Worm (Caenorhabditis elegans): ENCODE measurements around the gene srbc-59.

The srbc-59 gene

DNA sequence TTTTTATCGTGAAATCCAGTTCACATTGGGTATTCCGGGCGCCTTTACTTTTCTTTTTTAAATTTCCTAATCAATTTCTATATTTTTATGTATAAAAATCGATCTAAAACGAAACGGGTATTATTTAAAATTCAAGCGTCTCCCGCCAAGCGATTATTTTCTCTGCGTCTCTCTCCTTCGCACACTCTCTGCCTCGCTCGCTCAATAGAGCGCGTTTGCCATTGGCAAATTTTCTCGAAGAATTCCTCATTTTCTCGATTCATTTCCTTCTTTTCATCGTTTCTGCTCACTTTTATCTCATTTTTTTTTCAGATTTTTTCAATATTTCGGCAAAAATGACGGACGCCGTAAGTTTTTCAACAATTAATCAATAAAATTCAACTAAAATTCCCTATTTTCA is 5.2 kb upstream of the srbc-59 start, which contains the start of gene sti-1:
TSS of gene sti-1 (plus strand) at position 263 of the 400 bp plus-strand sequence.
- TF ChIP-seq nhr-2 (tag; optimal IDR thresholded peaks at IDR 0.05) (peak; percentile 38), nhr-12 (tag; optimal IDR thresholded peaks at IDR 0.05) (no peak), ces-1 (GFP tag; optimal IDR thresholded peaks at IDR 0.05) (peak; percentile 78), mab-5 (tag; optimal IDR thresholded peaks at IDR 0.05) (peak; percentile 77), unc-62 (GFP tag; optimal IDR thresholded peaks at IDR 0.05) (peak; percentile 48), hlh-1 (tag; optimal IDR thresholded peaks at IDR 0.05) (peak; percentile 19), snpc-4 (tag; optimal IDR thresholded peaks at IDR 0.05) (no peak), elt-3 (tag; optimal IDR thresholded peaks at IDR 0.05) (no peak), M03D4.4 (tag; optimal IDR thresholded peaks at IDR 0.05) (peak; percentile 5), ztf-11 (tag; optimal IDR thresholded peaks at IDR 0.05) (no peak), lin-13 (tag; optimal IDR thresholded peaks at IDR 0.05) (peak; percentile 69), nhr-237 (tag; optimal IDR thresholded peaks at IDR 0.05) (peak; percentile 87), lsy-2 (tag; optimal IDR thresholded peaks at IDR 0.05) (peak; percentile 78), ceh-39 (tag; optimal IDR thresholded peaks at IDR 0.05) (peak; percentile 84), zip-8 (tag; optimal IDR thresholded peaks at IDR 0.05) (no peak), unc-120 (tag; optimal IDR thresholded peaks at IDR 0.05; ENCODE audit: poor library complexity, severe bottlenecking) (peak; percentile 50), cnd-1 (tag; optimal IDR thresholded peaks at IDR 0.05) (no peak), pha-4 (tag; optimal IDR thresholded peaks at IDR 0.05) (peak; percentile 70), mls-2 (tag; optimal IDR thresholded peaks at IDR 0.05) (peak; percentile 26), sptf-1 (tag; optimal IDR thresholded peaks at IDR 0.05) (peak; percentile 49), mep-1 (tag; optimal IDR thresholded peaks at IDR 0.05) (peak; percentile 94), ham-2 (GFP tag; optimal IDR thresholded peaks at IDR 0.05) (no peak)

- TF ChIP-seq unc-62 (GFP tag; optimal IDR thresholded peaks at IDR 0.05) (no peak), flh-1 (GFP tag; optimal IDR thresholded peaks at IDR 0.05) (no peak), sem-2 (GFP tag; optimal IDR thresholded peaks at IDR 0.05) (no peak), lsy-2 (tag; optimal IDR thresholded peaks at IDR 0.05) (no peak), ham-2 (GFP tag; optimal IDR thresholded peaks at IDR 0.05) (no peak), mab-5 (tag; optimal IDR thresholded peaks at IDR 0.05) (no peak), snpc-4 (tag; optimal IDR thresholded peaks at IDR 0.05) (no peak), pha-4 (tag; optimal IDR thresholded peaks at IDR 0.05) (no peak), ces-1 (GFP tag; optimal IDR thresholded peaks at IDR 0.05) (no peak), ceh-83 (GFP tag; optimal IDR thresholded peaks at IDR 0.05) (no peak), ceh-43 (GFP tag; optimal IDR thresholded peaks at IDR 0.05) (no peak), nhr-76 (tag; optimal IDR thresholded peaks at IDR 0.05) (no peak), cnd-1 (tag; optimal IDR thresholded peaks at IDR 0.05) (no peak), nhr-237 (tag; optimal IDR thresholded peaks at IDR 0.05) (no peak), blmp-1 (tag; optimal IDR thresholded peaks at IDR 0.05) (no peak), M03D4.4 (tag; optimal IDR thresholded peaks at IDR 0.05) (no peak), hlh-1 (tag; optimal IDR thresholded peaks at IDR 0.05) (no peak), unc-120 (tag; optimal IDR thresholded peaks at IDR 0.05; ENCODE audit: poor library complexity, severe bottlenecking) (no peak), bed-3 (GFP tag; optimal IDR thresholded peaks at IDR 0.05) (no peak), tbx-8 (GFP tag; optimal IDR thresholded peaks at IDR 0.05) (no peak)
These were observed 4.1 kb upstream of the srbc-59 start for ce11 chrV:774341-774740.

- TF ChIP-seq lsy-2 (tag; optimal IDR thresholded peaks at IDR 0.05) (no peak), mep-1 (tag; optimal IDR thresholded peaks at IDR 0.05) (peak; percentile 16)
These were observed 3.5 kb upstream of the srbc-59 start, which contains the start of gene srbc-58 for ce11 chrV:774875-775359. TSS of gene srbc-58 (plus strand) at chrV:774995.

DNA sequence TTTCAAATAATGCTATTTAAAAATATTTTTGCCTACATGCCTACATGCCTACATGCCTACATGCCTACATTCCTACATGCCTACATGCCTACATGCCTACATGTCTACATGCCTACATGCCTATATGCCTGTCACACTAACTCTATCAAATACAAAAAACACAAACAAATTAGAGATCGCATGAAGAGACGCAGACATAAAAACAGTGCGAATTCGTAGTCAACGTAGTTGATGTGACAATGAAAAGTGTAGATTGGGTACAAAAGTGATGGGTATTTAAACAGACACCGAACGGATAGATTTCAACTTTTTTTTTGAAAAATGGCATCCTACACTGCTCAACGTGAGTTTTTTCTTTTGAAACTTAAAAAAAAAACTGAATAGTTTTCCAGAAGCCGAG is 1.2 kb upstream of the srbc-59 start, which contains the start of gene R09E12.9:
TSS of gene R09E12.9 (plus strand) at position 316 of the 400 bp plus-strand sequence.
- TF ChIP-seq nhr-28 (tag; optimal IDR thresholded peaks at IDR 0.05) (peak; percentile 83), sptf-1 (tag; optimal IDR thresholded peaks at IDR 0.05) (no peak), hlh-1 (tag; optimal IDR thresholded peaks at IDR 0.05) (no peak)

DNA sequence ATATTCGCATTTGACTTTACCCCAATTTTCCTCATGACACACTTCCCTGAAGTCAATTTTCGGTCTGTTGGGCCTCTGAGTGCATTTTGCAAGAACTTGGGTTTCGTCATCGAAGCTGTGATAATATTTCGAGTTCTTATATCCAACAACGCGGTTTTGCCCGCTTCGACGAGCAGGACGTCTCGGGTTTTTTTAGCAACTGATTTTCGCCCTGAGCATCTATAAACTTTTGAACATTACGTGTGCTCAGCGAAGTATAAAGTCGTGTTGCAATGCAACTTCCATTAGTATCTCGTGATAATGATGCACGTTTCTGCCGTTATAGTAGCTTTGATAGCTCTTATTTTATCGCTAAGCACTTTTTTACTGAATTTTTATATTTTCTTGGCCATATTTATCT is 1.6 kb downstream of the srbc-59 start, which contains the start of gene srbc-60:
TSS of gene srbc-60 (plus strand) at position 301 of the 400 bp plus-strand sequence.
- no peak for TF ChIP-seq nhr-28 (tag; optimal IDR thresholded peaks at IDR 0.05)
- TF ChIP-seq mep-1 (tag; optimal IDR thresholded peaks at IDR 0.05), result no peak
- TF ChIP-seq ceh-39 (tag; optimal IDR thresholded peaks at IDR 0.05), result no peak
- TF ChIP-seq ceh-83 (GFP tag; optimal IDR thresholded peaks at IDR 0.05), result no peak
- TF ChIP-seq sem-2 (GFP tag; optimal IDR thresholded peaks at IDR 0.05), result no peak
- no peak for TF ChIP-seq nhr-12 (tag; optimal IDR thresholded peaks at IDR 0.05)
- TF ChIP-seq flh-1 (GFP tag; optimal IDR thresholded peaks at IDR 0.05), result no peak
- TF ChIP-seq tbx-8 (GFP tag; optimal IDR thresholded peaks at IDR 0.05), result no peak
- no peak for TF ChIP-seq bed-3 (GFP tag; optimal IDR thresholded peaks at IDR 0.05)
- TF ChIP-seq pha-4 (tag; optimal IDR thresholded peaks at IDR 0.05), result no peak
- no peak for TF ChIP-seq unc-120 (tag; optimal IDR thresholded peaks at IDR 0.05; ENCODE audit: poor library complexity, severe bottlenecking)
- TF ChIP-seq lsy-2 (tag; optimal IDR thresholded peaks at IDR 0.05), result no peak

All from whole organism, mixed stage, embryonic.